Worm (Caenorhabditis elegans) whole organism, L4/young adult: ENCODE data around the gene nuc-1.

Experiments
- W03F9.2 ChIP-seq: fragments of 150-350 bp; optimal IDR thresholded peaks from 2 replicates; lab custom pipeline; 2014; ENCODE audit warnings: missing biosample characterization, missing genetic modification characterization
- him-1 ChIP-seq: sonication (generic microtip); optimal IDR thresholded peaks from 2 replicates; lab custom pipeline; 2016; ENCODE audit warnings: missing genotype, missing genetic modification reagents, missing genetic modification characterization, missing compliant biosample characterization

- no peak for TF ChIP-seq him-1 (tag; lab: Kevin White, UChicago)
- no peak for TF ChIP-seq W03F9.2
Measured at ce11 chrX:9506341-9506740, 33.4 kb upstream of the nuc-1 start.
